Fruit fly (Drosophila melanogaster) S2 (cell line): ENCODE data around the gene Det.

ENCODE experiments used
- CG8478 ChIP-seq: fragments of >200 bp; optimal IDR thresholded peaks from 2 replicates; lab custom pipeline; 2018
- CTCF ChIP-seq, 2 experiments: fragments of >200 bp; optimal IDR thresholded peaks; 2 replicates each; lab custom pipeline; 2018

DNA sequence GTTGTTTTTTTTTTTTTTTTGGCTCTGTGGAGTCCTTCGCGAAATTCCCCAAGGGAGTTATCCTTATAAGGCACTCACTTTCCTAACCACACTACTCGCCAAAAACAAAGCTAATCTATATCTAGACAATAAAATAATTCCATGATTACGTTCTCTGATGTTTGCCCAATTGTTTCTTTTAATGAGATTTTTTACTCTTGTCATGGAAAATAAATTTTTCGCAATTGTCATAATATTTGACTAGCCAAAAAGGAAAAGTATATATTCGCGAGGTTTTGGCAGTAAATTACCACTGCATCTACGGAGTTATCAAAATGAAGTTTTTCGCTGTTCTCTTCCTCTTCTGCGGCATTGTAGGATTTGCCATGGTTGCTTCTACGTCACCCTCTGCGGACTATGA is 29.3 kb upstream of the Det start, which contains the start of gene CG34278:
- no peak for TF ChIP-seq CG8478 (lab: Kevin White, UChicago)
- no peak for TF ChIP-seq CTCF (optimal IDR thresholded peaks at IDR 0.05; lab: Kevin White, UChicago)
